Fruit fly (Drosophila melanogaster): ENCODE results near the gene Cep290.

Gene Cep290

DNA sequence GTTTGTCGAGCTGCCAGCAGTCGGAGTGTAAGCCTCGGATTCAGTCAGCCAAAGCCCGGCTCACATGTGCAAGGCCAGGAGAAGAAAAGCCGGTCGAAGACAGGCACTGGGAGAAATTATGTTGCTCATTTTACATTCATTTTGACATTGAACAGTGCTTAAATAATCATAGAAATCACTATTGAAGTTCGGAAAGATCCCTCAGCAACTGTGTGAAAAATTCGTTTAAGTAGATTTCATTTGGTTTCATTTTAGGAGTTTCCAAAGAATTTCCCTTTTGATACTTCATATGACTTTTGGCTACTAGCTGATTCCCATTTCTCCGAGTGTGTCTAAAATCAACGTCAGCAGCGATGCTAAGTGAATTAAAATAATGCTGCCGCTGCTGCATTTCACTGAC is 19.3 kb upstream of the Cep290 start (continued):
- TF ChIP-seq salr (GFP tag; optimal IDR thresholded peaks at IDR 0.05) = peak; percentile 31 to 79
- TF ChIP-seq CG16779 (tag; optimal IDR thresholded peaks at IDR 0.05) = no peak
- peak; percentile 81 for TF ChIP-seq Met (GFP tag; optimal IDR thresholded peaks at IDR 0.05)
- TF ChIP-seq CG11294 (GFP tag; IDR thresholded peaks at IDR 0.05) = peak; percentile 61
- TF ChIP-seq CG7368 (GFP tag; optimal IDR thresholded peaks at IDR 0.05) = peak; percentile 16
- peak; percentile 81 for TF ChIP-seq CG6163 (GFP tag; IDR thresholded peaks at IDR 0.05)
- TF ChIP-seq svp (GFP tag) = peak; percentile 76
- TF ChIP-seq CG15336 (GFP tag; IDR thresholded peaks at IDR 0.05) = peak; percentile 89
- TF ChIP-seq Ets21C (GFP tag; optimal IDR thresholded peaks at IDR 0.05) = peak; percentile 30
- peak; percentile 76 for TF ChIP-seq eg (GFP tag; IDR thresholded peaks at IDR 0.05)
- TF ChIP-seq ss (GFP tag; optimal IDR thresholded peaks at IDR 0.05) = peak in 1 of 2 experiments; percentile 53
- no peak for TF ChIP-seq Hr38 (GFP tag; optimal IDR thresholded peaks at IDR 0.05)
- TF ChIP-seq CG4318 (GFP tag; optimal IDR thresholded peaks at IDR 0.05) = peak; percentile 77
- TF ChIP-seq spab (GFP tag; optimal IDR thresholded peaks at IDR 0.05) = peak; percentile 13
- TF ChIP-seq CG8119 (GFP tag; IDR thresholded peaks at IDR 0.05) = peak; percentile 89
- TF ChIP-seq Smox (GFP tag; optimal IDR thresholded peaks at IDR 0.05) = no peak
- peak; percentile 44 for TF ChIP-seq Ets96B (tag; optimal IDR thresholded peaks at IDR 0.05)
- TF ChIP-seq CG6854 (GFP tag; optimal IDR thresholded peaks at IDR 0.05) = peak; percentile 26
- peak; percentile 79 for TF ChIP-seq Sox14 (GFP tag; optimal IDR thresholded peaks at IDR 0.05)
- TF ChIP-seq Hr39 (GFP tag; optimal IDR thresholded peaks at IDR 0.05) = peak; percentile 77
- peak; percentile 55 for TF ChIP-seq vri (GFP tag; optimal IDR thresholded peaks at IDR 0.05)
- peak; percentile 74 for TF ChIP-seq acj6 (GFP tag; optimal IDR thresholded peaks at IDR 0.05)
- peak; percentile 38 for TF ChIP-seq CG8632 (GFP tag; optimal IDR thresholded peaks at IDR 0.05)
- TF ChIP-seq Sox102F (GFP tag; optimal IDR thresholded peaks at IDR 0.05) = peak; percentile 75
- TF ChIP-seq OdsH (GFP tag; optimal IDR thresholded peaks at IDR 0.05) = peak; percentile 82
- TF ChIP-seq Blimp-1 (GFP tag; optimal IDR thresholded peaks at IDR 0.05) = peak; percentile 35

DNA sequence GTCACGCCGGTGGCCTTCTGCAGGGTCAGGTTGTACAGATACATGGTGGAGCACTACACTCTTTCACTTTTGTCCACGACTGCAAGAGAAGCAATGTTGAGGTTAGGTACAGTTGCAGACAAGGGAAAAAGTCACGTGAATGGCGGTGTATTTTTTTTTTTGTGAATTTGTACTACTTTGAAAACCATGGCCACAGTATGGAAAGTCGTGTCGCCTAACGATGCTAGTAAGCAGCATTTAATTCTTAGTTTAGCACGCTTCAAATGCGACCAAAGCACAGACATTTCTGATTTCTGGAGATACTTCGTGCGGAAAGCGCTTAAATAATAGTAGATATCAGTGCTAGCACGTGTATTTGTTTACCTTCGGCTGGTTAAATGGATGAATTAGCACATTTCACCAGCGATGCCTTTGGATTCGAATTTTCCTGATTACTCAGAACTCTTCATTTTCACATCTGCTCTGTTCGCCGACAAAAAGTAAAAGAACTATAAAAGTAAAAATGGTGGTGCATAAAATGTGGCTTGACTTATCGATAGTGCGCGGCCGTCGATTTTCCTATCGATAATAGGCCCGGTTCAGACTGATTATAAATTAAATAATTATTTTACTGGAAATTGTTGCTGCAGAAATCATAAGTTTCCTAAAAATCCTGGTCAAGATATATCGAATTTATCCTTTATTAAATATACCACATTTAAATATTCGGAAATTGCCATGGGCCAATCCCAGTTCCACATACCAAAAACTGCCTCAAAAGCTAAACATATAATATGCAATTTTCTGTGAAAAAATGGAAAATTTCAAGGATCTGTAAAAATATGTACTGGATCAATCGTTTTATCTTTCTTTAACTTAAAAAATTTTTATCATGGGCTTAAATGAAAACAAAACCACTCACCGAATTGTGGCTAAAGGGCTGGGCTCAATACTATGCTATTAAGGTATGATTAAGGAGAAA is 10.5 kb upstream of the Cep290 start, which contains the start of gene Sf3b3:
TSS of gene Sf3b3 (minus strand) at position 489 of the 961 bp plus-strand sequence.
- peak; percentile 9 for TF ChIP-seq topi (GFP tag; optimal IDR thresholded peaks at IDR 0.05)
- TF ChIP-seq CG32006 (GFP tag; optimal IDR thresholded peaks at IDR 0.05) = no peak
- TF ChIP-seq CG1621 (tag; optimal IDR thresholded peaks at IDR 0.05) = no peak
- TF ChIP-seq eg (GFP tag; IDR thresholded peaks at IDR 0.05) = no peak; the same call in 2 of the 3 replicates
- 0 out of 2 replicates have a peak, but pooled peaks have one; percentile 18 for TF ChIP-seq Gug (GFP tag; IDR thresholded peaks at IDR 0.05)
- no peak for TF ChIP-seq CG31627 (GFP tag; optimal IDR thresholded peaks at IDR 0.05)
- TF ChIP-seq CG8319 (GFP tag; optimal IDR thresholded peaks at IDR 0.05) = peak; percentile 17
- TF ChIP-seq Eip75B (GFP tag; optimal IDR thresholded peaks at IDR 0.05) = no peak
- no peak for TF ChIP-seq OdsH (GFP tag; optimal IDR thresholded peaks at IDR 0.05)
- no peak for TF ChIP-seq CG10669 (GFP tag; optimal IDR thresholded peaks at IDR 0.05)
- TF ChIP-seq cyc (GFP tag; optimal IDR thresholded peaks at IDR 0.05) = peak; percentile 27
- TF ChIP-seq Sox14 (GFP tag; optimal IDR thresholded peaks at IDR 0.05) = no peak
- TF ChIP-seq vri (GFP tag; optimal IDR thresholded peaks at IDR 0.05) = no peak
- TF ChIP-seq CG16779 (tag; optimal IDR thresholded peaks at IDR 0.05) = no peak
- no peak for TF ChIP-seq CG3032 (tag; optimal IDR thresholded peaks at IDR 0.05)
- no peak for TF ChIP-seq spab (GFP tag; optimal IDR thresholded peaks at IDR 0.05)
- TF ChIP-seq Eip78C (GFP tag) = peak; percentile 78
- no peak for TF ChIP-seq Eip93F (GFP tag; optimal IDR thresholded peaks at IDR 0.05)
- TF ChIP-seq fd59A (GFP tag; optimal IDR thresholded peaks at IDR 0.05) = no peak
- no peak for TF ChIP-seq CG8632 (GFP tag; optimal IDR thresholded peaks at IDR 0.05)
- TF ChIP-seq CG4318 (GFP tag; optimal IDR thresholded peaks at IDR 0.05) = no peak
- peak; percentile 14 to 38 for TF ChIP-seq ss (GFP tag; optimal IDR thresholded peaks at IDR 0.05)
- TF ChIP-seq dac (GFP tag; optimal IDR thresholded peaks at IDR 0.05) = no peak
- no peak for TF ChIP-seq CG7368 (GFP tag; optimal IDR thresholded peaks at IDR 0.05)
- no peak for TF ChIP-seq CG6792 (GFP tag; optimal IDR thresholded peaks at IDR 0.05)
- no peak for TF ChIP-seq CG11762 (GFP tag; optimal IDR thresholded peaks at IDR 0.05; ENCODE audit: insufficient read depth)
- no peak for TF ChIP-seq Hr39 (GFP tag; optimal IDR thresholded peaks at IDR 0.05)
- no peak for TF ChIP-seq Smox (GFP tag; optimal IDR thresholded peaks at IDR 0.05)
- TF ChIP-seq CG9139 (GFP tag; optimal IDR thresholded peaks at IDR 0.05) = no peak
- peak; percentile 10 for TF ChIP-seq CG10631 (GFP tag; optimal IDR thresholded peaks at IDR 0.05)
- no peak for TF ChIP-seq CG8119 (GFP tag; IDR thresholded peaks at IDR 0.05)
- no peak for TF ChIP-seq CG11294 (GFP tag; IDR thresholded peaks at IDR 0.05)
- TF ChIP-seq CG34406 (GFP tag; optimal IDR thresholded peaks at IDR 0.05) = no peak
- TF ChIP-seq fkh (GFP tag; optimal IDR thresholded peaks at IDR 0.05) = no peak
- TF ChIP-seq Ets21C (GFP tag; optimal IDR thresholded peaks at IDR 0.05) = no peak

Data from whole organism, prepupa.